Worm (Caenorhabditis elegans) whole organism, L3 larva: ENCODE results near the gene mars-1.
A peak's percentile ranks its signal among the peaks of the same experiment; 100 is the strongest.

Experiments
- ZK546.5 ChIP-seq: sonication (generic microtip); optimal IDR thresholded peaks from 2 replicates; lab custom pipeline; 2017; ENCODE audit warnings: missing biosample characterization, missing genetic modification characterization
- aly-2 ChIP-seq: fragments of 150-350 bp; optimal IDR thresholded peaks from 2 replicates; lab custom pipeline; 2014; ENCODE audit warnings: missing biosample characterization, missing genetic modification characterization
- ceh-16 ChIP-seq: sonication (generic microtip); optimal IDR thresholded peaks from 2 replicates; lab custom pipeline; 2017; ENCODE audit warnings: missing biosample characterization, missing genetic modification characterization
- ceh-82 ChIP-seq: fragments of 150-350 bp; optimal IDR thresholded peaks from 2 replicates; lab custom pipeline; 2014; ENCODE audit warnings: missing biosample characterization, missing genetic modification characterization
- ceh-9 ChIP-seq: sonication (generic microtip); optimal IDR thresholded peaks from 2 replicates; lab custom pipeline; 2018; ENCODE audit warnings: missing biosample characterization, missing genetic modification characterization
- egl-27 ChIP-seq: sonication (generic microtip); optimal IDR thresholded peaks from 4 replicates; lab custom pipeline; 2017; ENCODE audit warnings: missing biosample characterization, missing genetic modification reagents, missing genetic modification characterization
- egl-5 ChIP-seq: fragments of 150-350 bp; optimal IDR thresholded peaks from 2 replicates; lab custom pipeline; 2017; ENCODE audit warnings: missing biosample characterization, missing genetic modification reagents, missing genetic modification characterization, inconsistent platforms
- elt-1 ChIP-seq: fragments of 150-350 bp; optimal IDR thresholded peaks from 2 replicates; lab custom pipeline; 2014; ENCODE audit warnings: missing biosample characterization, missing genetic modification characterization
- elt-2 ChIP-seq: sonication (generic microtip); optimal IDR thresholded peaks from 2 replicates; lab custom pipeline; 2016; ENCODE audit warnings: missing genetic modification reagents, mild to moderate bottlenecking, missing genetic modification characterization, missing compliant biosample characterization
- elt-3 ChIP-seq, 3 experiments: fragments of 150-350 bp in 1 of 3; sonication (generic microtip) in 2 of 3; optimal IDR thresholded peaks; 2 replicates in 2 of 3; 4 replicates in 1 of 3; lab custom pipeline; 2014 to 2017; ENCODE audit warnings: missing biosample characterization in 3 of 3, missing genetic modification characterization in 3 of 3
- hmg-11 ChIP-seq: sonication (generic microtip); optimal IDR thresholded peaks from 2 replicates; lab custom pipeline; 2016; ENCODE audit warnings: missing genetic modification characterization, missing compliant biosample characterization
- jun-1 ChIP-seq: fragments of 150-350 bp; optimal IDR thresholded peaks from 2 replicates; lab custom pipeline; 2014; ENCODE audit warnings: missing biosample characterization, missing genetic modification reagents, missing genetic modification characterization
- mdl-1 ChIP-seq: fragments of 150-350 bp; optimal IDR thresholded peaks from 2 replicates; lab custom pipeline; 2014; ENCODE audit warnings: missing biosample characterization, missing genetic modification characterization
- nfya-1 ChIP-seq: sonication (generic microtip); optimal IDR thresholded peaks from 2 replicates; lab custom pipeline; 2017; ENCODE audit warnings: missing genetic modification characterization, mild to moderate bottlenecking, missing compliant biosample characterization, antibody characterized with exemption, moderate library complexity; ENCODE audit not compliant: insufficient read depth
- nhr-11 ChIP-seq: fragments of 150-350 bp; optimal IDR thresholded peaks from 2 replicates; lab custom pipeline; 2014; ENCODE audit warnings: missing biosample characterization, missing genetic modification characterization
- nhr-12 ChIP-seq: fragments of 150-350 bp; optimal IDR thresholded peaks from 2 replicates; lab custom pipeline; 2014; ENCODE audit warnings: missing biosample characterization, missing genetic modification characterization
- nhr-23 ChIP-seq: fragments of 150-350 bp; optimal IDR thresholded peaks from 2 replicates; lab custom pipeline; 2014; ENCODE audit warnings: missing biosample characterization, missing genetic modification reagents, missing genetic modification characterization
- nhr-237 ChIP-seq: fragments of 150-350 bp; optimal IDR thresholded peaks from 2 replicates; lab custom pipeline; 2014; ENCODE audit warnings: missing biosample characterization, missing genetic modification characterization
- nhr-25 ChIP-seq: sonication (generic microtip); optimal IDR thresholded peaks from 2 replicates; lab custom pipeline; 2017; ENCODE audit warnings: missing biosample characterization, missing genetic modification characterization
- nhr-28 ChIP-seq: fragments of 150-350 bp; optimal IDR thresholded peaks from 2 replicates; lab custom pipeline; 2014; ENCODE audit warnings: missing biosample characterization, missing genetic modification characterization
- nhr-43 ChIP-seq: sonication (generic microtip); optimal IDR thresholded peaks from 2 replicates; lab custom pipeline; 2016; ENCODE audit warnings: mild to moderate bottlenecking, missing genetic modification characterization, missing compliant biosample characterization; ENCODE audit not compliant: poor library complexity, severe bottlenecking
- nhr-67 ChIP-seq: fragments of 150-350 bp; optimal IDR thresholded peaks from 2 replicates; lab custom pipeline; 2014; ENCODE audit warnings: missing biosample characterization, missing genetic modification characterization
- nhr-77 ChIP-seq: fragments of 150-350 bp; optimal IDR thresholded peaks from 2 replicates; lab custom pipeline; 2014; ENCODE audit warnings: missing biosample characterization, missing genetic modification characterization
- pha-4 ChIP-seq: fragments of 150-350 bp; optimal IDR thresholded peaks from 2 replicates; lab custom pipeline; 2014; ENCODE audit warnings: missing biosample characterization, missing genetic modification reagents, missing genetic modification characterization
- pqm-1 ChIP-seq: fragments of 150-350 bp; optimal IDR thresholded peaks from 2 replicates; lab custom pipeline; 2017; ENCODE audit warnings: missing biosample characterization, missing genetic modification characterization, inconsistent platforms
- sea-2 ChIP-seq: fragments of 150-350 bp; sonication (generic microtip); optimal IDR thresholded peaks from 4 replicates; lab custom pipeline; 2014; ENCODE audit warnings: missing biosample characterization, missing genetic modification reagents, missing genetic modification characterization
- skn-1 ChIP-seq: fragments of 150-350 bp; optimal IDR thresholded peaks from 2 replicates; lab custom pipeline; 2014; ENCODE audit warnings: missing biosample characterization, missing genetic modification characterization
- snpc-4 ChIP-seq: fragments of 150-350 bp; optimal IDR thresholded peaks from 2 replicates; lab custom pipeline; 2014; ENCODE audit warnings: missing biosample characterization, missing genetic modification characterization
- unc-39 ChIP-seq: sonication (generic microtip); optimal IDR thresholded peaks from 4 replicates; lab custom pipeline; 2017; ENCODE audit warnings: missing biosample characterization, missing genetic modification characterization
- zag-1 ChIP-seq: fragments of 150-350 bp; optimal IDR thresholded peaks from 2 replicates; lab custom pipeline; 2014; ENCODE audit warnings: missing biosample characterization, missing genetic modification characterization
- ztf-11 ChIP-seq: fragments of 150-350 bp; optimal IDR thresholded peaks from 2 replicates; lab custom pipeline; 2014; ENCODE audit warnings: missing biosample characterization, missing genetic modification characterization
- ztf-4 ChIP-seq: fragments of 150-350 bp; optimal IDR thresholded peaks from 2 replicates; lab custom pipeline; 2014; ENCODE audit warnings: missing biosample characterization, missing genetic modification characterization

Gene mars-1

ce11 chrIV:11631750-11632149, 3.5 kb downstream of the mars-1 start, which contains the start of gene F58B3.4:
F58B3.4 (minus strand) TSS chrIV:11631850.
- TF ChIP-seq zag-1 (tag; lab: Kevin White, UChicago) (no peak), jun-1 (no peak), ztf-11 (no peak), unc-39 (tag; lab: Kevin White, UChicago) (no peak), ceh-16 (no peak), nhr-25 (tag; lab: Kevin White, UChicago) (no peak), snpc-4 (tag; lab: Kevin White, UChicago) (no peak), nhr-67 (tag; lab: Kevin White, UChicago) (no peak), nhr-43 (tag; lab: Kevin White, UChicago) (no peak), ceh-9 (no peak), nhr-237 (tag; lab: Kevin White, UChicago) (no peak), hmg-11 (no peak), nhr-28 (tag; lab: Kevin White, UChicago) (no peak), nhr-23 (no peak), ceh-82 (tag; lab: Kevin White, UChicago) (no peak), nhr-12 (no peak), egl-27 (tag; lab: Kevin White, UChicago) (no peak)

- no peak for TF ChIP-seq nhr-12
- no peak for TF ChIP-seq ztf-11
- no peak for TF ChIP-seq ztf-4 (tag; lab: Kevin White, UChicago)
- no peak for TF ChIP-seq ZK546.5 (tag; lab: Kevin White, UChicago)
- TF ChIP-seq nhr-43 (tag; lab: Kevin White, UChicago), result no peak
- TF ChIP-seq elt-2 (tag; lab: Kevin White, UChicago), result peak; percentile 7
- TF ChIP-seq sea-2 (GFP tag; lab: Kevin White, UChicago), result no peak
- no peak for TF ChIP-seq elt-3 (tag; optimal IDR thresholded peaks at IDR 0.05; lab: Kevin White, UChicago)
- peak; percentile 29 for TF ChIP-seq pqm-1 (tag; lab: Kevin White, UChicago)
These were observed 7.4 kb downstream of the mars-1 start, which contains the start of gene lys-6 for ce11 chrIV:11627847-11628246. lys-6 (minus strand) TSS chrIV:11627947.

DNA sequence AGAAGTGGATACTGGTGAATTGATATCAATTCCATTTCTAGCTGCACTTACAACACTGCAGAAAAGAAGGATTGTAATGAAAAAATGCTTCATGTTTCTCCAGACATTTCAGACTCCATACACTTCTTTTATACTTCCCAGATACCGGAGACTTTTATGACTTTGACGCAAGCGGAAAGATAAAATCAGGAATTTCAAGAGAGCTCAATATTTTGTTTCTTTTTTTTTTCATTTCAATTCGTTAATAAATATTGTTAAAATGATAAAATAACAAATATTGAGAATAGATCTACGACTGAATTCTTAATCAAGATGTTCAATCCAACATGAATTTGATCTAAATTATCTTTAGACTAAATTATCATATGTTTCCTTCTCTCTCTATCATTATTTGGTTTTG, 9.8 kb downstream of the mars-1 start, which contains the start of gene lys-5:
Gene lys-5 (minus strand): TSS at position 101 of the 400 bp plus-strand sequence.
- TF ChIP-seq elt-1 (tag; lab: Kevin White, UChicago) (no peak), elt-2 (tag; lab: Kevin White, UChicago) (peak; percentile 7)

DNA sequence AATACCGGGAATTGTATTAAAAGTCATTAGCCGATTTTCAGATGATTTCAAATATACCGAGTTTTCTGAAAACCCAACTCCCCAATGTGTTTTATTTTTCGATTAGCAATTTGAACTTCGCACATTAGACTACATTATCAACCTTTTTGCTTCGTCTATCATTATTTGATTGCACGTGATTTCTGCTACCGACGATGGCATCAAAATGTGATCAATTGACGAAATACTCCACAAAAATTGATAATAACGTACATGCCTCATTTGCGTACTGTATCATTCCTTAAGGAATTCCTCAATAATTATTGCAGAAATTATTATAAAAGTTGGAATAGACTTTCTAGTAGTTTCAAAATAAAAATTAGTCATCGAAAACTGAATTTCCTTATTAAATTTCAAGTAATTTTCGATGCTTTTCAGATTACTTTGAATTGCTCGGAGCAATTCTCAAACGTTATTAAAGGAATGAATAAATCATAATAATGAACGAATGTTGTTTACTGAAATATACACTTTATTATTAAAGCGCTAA, 11.5 kb downstream of the mars-1 start:
- TF ChIP-seq egl-27 (tag; lab: Kevin White, UChicago) (no peak), elt-2 (tag; lab: Kevin White, UChicago) (peak; percentile 77), hmg-11 (no peak), unc-39 (tag; lab: Kevin White, UChicago) (no peak), nhr-12 (no peak), pqm-1 (tag; lab: Kevin White, UChicago) (peak; percentile 74), skn-1 (tag; lab: Kevin White, UChicago) (no peak), elt-3 (tag; optimal IDR thresholded peaks at IDR 0.05; lab: Kevin White, UChicago) (no peak), pha-4 (peak; percentile 13), egl-5 (tag; lab: Kevin White, UChicago) (no peak), elt-1 (tag; lab: Kevin White, UChicago) (no peak), ceh-16 (no peak), nfya-1 (tag; lab: Kevin White, UChicago) (no peak), mdl-1 (tag; lab: Kevin White, UChicago) (no peak), nhr-11 (tag; lab: Kevin White, UChicago) (no peak), aly-2 (tag; lab: Kevin White, UChicago) (no peak), nhr-77 (tag; lab: Kevin White, UChicago) (no peak), ceh-9 (no peak)

- TF ChIP-seq pqm-1 (tag; lab: Kevin White, UChicago) (peak; percentile 75), sea-2 (GFP tag; lab: Kevin White, UChicago) (no peak), elt-2 (tag; lab: Kevin White, UChicago) (peak; percentile 82)
These were observed 12.2 kb downstream of the mars-1 start, which contains the start of gene lys-4 for ce11 chrIV:11623060-11623459. lys-4 (minus strand) TSS chrIV:11623174.
